Worm (Caenorhabditis elegans): ENCODE data around the gene M01H9.5.

DNA sequence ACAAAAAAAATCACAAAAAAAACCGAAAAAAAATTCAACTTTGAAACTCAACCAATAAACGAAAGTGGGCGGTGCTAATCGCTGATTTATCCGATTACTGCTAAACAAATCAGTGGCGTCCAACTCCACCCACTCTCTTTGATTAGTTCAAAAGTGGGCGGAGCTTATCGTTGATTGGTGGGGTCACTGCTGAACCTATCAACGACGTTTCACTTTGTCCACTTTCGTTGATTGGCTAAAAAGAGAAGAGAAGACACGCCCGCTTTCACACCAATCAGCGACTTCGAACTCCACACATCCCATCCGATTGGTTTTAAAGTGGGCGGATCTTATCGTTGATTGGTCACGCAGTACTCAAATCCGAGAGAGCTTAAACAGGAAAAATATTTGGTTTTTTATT lies 41.4 kb upstream of the M01H9.5 start:
- TF ChIP-seq F37B4.10 (GFP tag; IDR thresholded peaks at IDR 0.05) (no peak), F57A8.1 (GFP tag; optimal IDR thresholded peaks at IDR 0.05) (no peak), bed-2 (GFP tag; IDR thresholded peaks at IDR 0.05) (no peak), C06A6.2 (GFP tag; conservative IDR thresholded peaks at IDR 0.05) (no peak), cebp-1 (GFP tag; IDR thresholded peaks at IDR 0.05) (no peak), cebp-1 (tag; optimal IDR thresholded peaks at IDR 0.05) (no peak), ama-1 (optimal IDR thresholded peaks at IDR 0.05) (no peak), ama-1 (GFP tag; optimal IDR thresholded peaks at IDR 0.05) (no peak), lir-1 (GFP tag; conservative IDR thresholded peaks at IDR 0.05) (no peak), hlh-12 (tag; optimal IDR thresholded peaks at IDR 0.05) (no peak), F22D6.2 (tag; optimal IDR thresholded peaks at IDR 0.05) (no peak), sea-2 (GFP tag; IDR thresholded peaks at IDR 0.05) (no peak), somi-1 (GFP tag; optimal IDR thresholded peaks at IDR 0.05) (no peak), hmg-1.2 (GFP tag; IDR thresholded peaks at IDR 0.05) (no peak)
